Worm (Caenorhabditis elegans): ENCODE measurements around the gene apc-10.

DNA sequence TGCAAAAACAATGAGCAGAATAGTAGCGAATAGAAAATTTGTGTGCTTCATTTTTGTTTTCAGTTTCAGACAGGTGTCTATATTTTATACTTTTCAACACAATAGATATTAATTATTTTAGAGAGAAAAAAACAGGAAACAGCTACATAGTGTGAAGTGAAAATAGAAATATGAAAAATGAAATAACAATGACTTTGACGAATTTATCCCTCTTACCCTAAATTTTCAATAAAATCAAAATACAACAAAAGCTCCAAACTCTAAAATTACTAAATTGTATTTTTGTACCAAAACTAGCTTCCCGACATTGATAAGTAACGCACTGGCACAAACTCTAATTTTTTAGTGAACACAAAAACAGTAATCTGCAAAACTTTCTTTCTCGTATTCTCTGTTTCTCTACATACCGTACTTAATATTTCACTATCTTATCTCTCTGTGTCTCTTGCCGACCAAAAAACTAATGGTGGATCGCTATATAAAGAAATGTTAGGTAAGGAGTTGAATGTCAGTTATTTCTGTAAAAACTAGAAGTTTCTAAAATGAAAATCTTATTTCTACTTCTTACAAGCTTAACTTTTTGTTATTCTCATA lies 30.9 kb downstream of the apc-10 start, which contains the start of the genes col-151 and ugt-1:
- no peak for TF ChIP-seq lin-13 (tag; optimal IDR thresholded peaks at IDR 0.05)
- no peak for TF ChIP-seq drap-1 (GFP tag; optimal IDR thresholded peaks at IDR 0.05)
- no peak for TF ChIP-seq pha-4 (tag; optimal IDR thresholded peaks at IDR 0.05)
- TF ChIP-seq lsy-2 (tag; optimal IDR thresholded peaks at IDR 0.05): no peak
- TF ChIP-seq nhr-28 (tag; optimal IDR thresholded peaks at IDR 0.05): no peak
- no peak for TF ChIP-seq snpc-4 (tag; optimal IDR thresholded peaks at IDR 0.05)
- no peak for TF ChIP-seq blmp-1 (tag; optimal IDR thresholded peaks at IDR 0.05)
- TF ChIP-seq zip-8 (tag; optimal IDR thresholded peaks at IDR 0.05): no peak
- TF ChIP-seq ham-2 (GFP tag; optimal IDR thresholded peaks at IDR 0.05): no peak
- no peak for TF ChIP-seq unc-62 (GFP tag; optimal IDR thresholded peaks at IDR 0.05)
- TF ChIP-seq nhr-12 (tag; optimal IDR thresholded peaks at IDR 0.05): no peak

All from whole organism, mixed stage, embryonic.